Worm (Caenorhabditis elegans) whole organism, young adult: ENCODE measurements around the gene rpn-2.

ENCODE experiments used
- D2030.7 ChIP-seq: fragments of 200-800 bp; sonication (Bioruptor generic); IDR thresholded peaks from 2 replicates; pipeline ENCODE4 v1.3.6; 2022; ENCODE audit warnings: missing genetic modification reagents, missing genetic modification characterization, missing compliant biosample characterization
- F22D6.2 ChIP-seq: sonication (generic microtip); optimal IDR thresholded peaks from 2 replicates; lab custom pipeline; 2016; ENCODE audit warnings: mild to moderate bottlenecking, missing genetic modification characterization, missing compliant biosample characterization
- ZK185.1 ChIP-seq: sonication (generic microtip); optimal IDR thresholded peaks from 2 replicates; lab custom pipeline; 2016; ENCODE audit warnings: mild to moderate bottlenecking, missing genetic modification characterization, missing compliant biosample characterization; ENCODE audit not compliant: poor library complexity, severe bottlenecking
- lsy-27 ChIP-seq: sonication (generic microtip); optimal IDR thresholded peaks from 2 replicates; lab custom pipeline; 2017; ENCODE audit warnings: missing genetic modification characterization, mild to moderate bottlenecking, missing compliant biosample characterization, antibody characterized with exemption, missing genotype, borderline replicate concordance; ENCODE audit not compliant: insufficient read depth
- nhr-179 ChIP-seq: sonication (generic microtip); optimal IDR thresholded peaks from 2 replicates; lab custom pipeline; 2016; ENCODE audit warnings: mild to moderate bottlenecking, missing genetic modification characterization, missing compliant biosample characterization
- pha-4 ChIP-seq: fragments of 150-350 bp; sonication (generic microtip); optimal IDR thresholded peaks from 2 replicates; lab custom pipeline; 2014; ENCODE audit warnings: missing biosample characterization, missing genetic modification reagents, missing genetic modification characterization
- sdz-38 ChIP-seq: sonication (generic microtip); optimal IDR thresholded peaks from 2 replicates; lab custom pipeline; 2016; ENCODE audit warnings: missing genotype, missing genetic modification characterization, missing compliant biosample characterization
- sptf-2 ChIP-seq: fragments of 200-800 bp; sonication (Bioruptor generic); optimal IDR thresholded peaks from 2 replicates; lab custom pipeline; 2018; ENCODE audit warnings: mild to moderate bottlenecking, missing genetic modification characterization, missing compliant biosample characterization
- unc-62 ChIP-seq: fragments of 150-350 bp; optimal IDR thresholded peaks from 2 replicates; lab custom pipeline; 2014; ENCODE audit warnings: missing biosample characterization, missing genetic modification reagents, missing genetic modification characterization

- no peak for TF ChIP-seq nhr-179 (tag; lab: Kevin White, UChicago)
- no peak for TF ChIP-seq ZK185.1 (tag; lab: Kevin White, UChicago)
- no peak for TF ChIP-seq pha-4
- no peak for TF ChIP-seq F22D6.2
- no peak for TF ChIP-seq sdz-38 (tag; lab: Kevin White, UChicago)
- no peak for TF ChIP-seq unc-62 (GFP tag; lab: Kevin White, UChicago)
- no peak for TF ChIP-seq lsy-27
- TF ChIP-seq sptf-2 (GFP tag; lab: Kevin White, UChicago) = no peak
- no peak for TF ChIP-seq D2030.7 (GFP tag; lab: Robert Waterston, UW)
Measured at ce11 chrIII:6170038-6170437, 28.9 kb upstream of the rpn-2 start.
